Fruit fly (Drosophila melanogaster): Measurements from ENCODE around the gene grn.
A peak's percentile ranks its signal among the peaks of the same experiment; 100 is the strongest.

The grn gene

dm6 chr3R:8110198-8110642 is 71.0 kb downstream of the grn start (continued):
- TF ChIP-seq CG9609 (GFP tag; optimal IDR thresholded peaks at IDR 0.05) (peak; percentile 67), ftz-f1 (GFP tag; optimal IDR thresholded peaks at IDR 0.05) (no peak), sna (GFP tag; IDR thresholded peaks at IDR 0.05; ENCODE audit: partially characterized antibody) (no peak), Trl (optimal IDR thresholded peaks at IDR 0.05) (no peak), Trl (GFP tag; optimal IDR thresholded peaks at IDR 0.05) (peak; percentile 58), H15 (GFP tag; IDR thresholded peaks at IDR 0.05) (peak; percentile 60; the same call in 1 of the 3 replicates), sens-2 (GFP tag; IDR thresholded peaks at IDR 0.05) (0 out of 2 replicates have a peak, but pooled peaks have one; percentile 13), CG11560 (tag; IDR thresholded peaks at IDR 0.05) (0 out of 3 replicates have a peak, but pooled peaks have one; percentile 37), MBD-R2 (GFP tag; IDR thresholded peaks at IDR 0.05) (peak; percentile 29; the same call in 1 of the 2 replicates), Ada2b (GFP tag; IDR thresholded peaks at IDR 0.05) (peak; percentile 63), CG17612 (GFP tag; IDR thresholded peaks at IDR 0.05) (0 out of 2 replicates have a peak, but pooled peaks have one; percentile 11), Sox102F (GFP tag; optimal IDR thresholded peaks at IDR 0.05) (peak; percentile 79), CG5245 (GFP tag; optimal IDR thresholded peaks at IDR 0.05) (peak; percentile 56), CG17802 (tag; optimal IDR thresholded peaks at IDR 0.05) (peak; percentile 30), CG8359 (GFP tag; optimal IDR thresholded peaks at IDR 0.05; ENCODE audit: borderline replicate concordance) (no peak), CG10274 (GFP tag; optimal IDR thresholded peaks at IDR 0.05) (no peak), bigmax (GFP tag; optimal IDR thresholded peaks at IDR 0.05) (no peak), gem (tag; optimal IDR thresholded peaks at IDR 0.05) (peak; percentile 78), CG33213 (GFP tag; optimal IDR thresholded peaks at IDR 0.05) (no peak), HLHmδ (GFP tag; optimal IDR thresholded peaks at IDR 0.05) (no peak), CG12155 (GFP tag; optimal IDR thresholded peaks at IDR 0.05) (peak; percentile 7), CG10959 (GFP tag; IDR thresholded peaks at IDR 0.05) (0 out of 2 replicates have a peak, but pooled peaks have one; percentile 20), CG31224 (GFP tag; IDR thresholded peaks at IDR 0.05) (no peak), CG15601 (tag; optimal IDR thresholded peaks at IDR 0.05) (peak; percentile 40), salm (tag; optimal IDR thresholded peaks at IDR 0.05) (no peak), CG7556 (GFP tag; optimal IDR thresholded peaks at IDR 0.05) (peak; percentile 62), wdn (GFP tag; IDR thresholded peaks at IDR 0.05) (peak; percentile 37; the same call in 1 of the 2 replicates), CG7372 (GFP tag; IDR thresholded peaks at IDR 0.05) (peak; percentile 54; the same call in 1 of the 2 replicates), CG4854 (GFP tag; optimal IDR thresholded peaks at IDR 0.05) (no peak), jumu (GFP tag; optimal IDR thresholded peaks at IDR 0.05) (peak; percentile 59), CG11247 (GFP tag; IDR thresholded peaks at IDR 0.05) (peak; percentile 49; the same call in 1 of the 2 replicates), Ets97D (GFP tag; optimal IDR thresholded peaks at IDR 0.05) (peak; percentile 5), CG30403 (GFP tag; optimal IDR thresholded peaks at IDR 0.05) (peak; percentile 62), Fer2 (tag; optimal IDR thresholded peaks at IDR 0.05) (no peak), CG16813 (GFP tag; IDR thresholded peaks at IDR 0.05; ENCODE audit: partially characterized antibody) (no peak), CG8924 (tag; optimal IDR thresholded peaks at IDR 0.05) (peak; percentile 50), mirr (GFP tag; optimal IDR thresholded peaks at IDR 0.05) (no peak), chn (GFP tag; optimal IDR thresholded peaks at IDR 0.05) (peak; percentile 43), CG18476 (GFP tag; optimal IDR thresholded peaks at IDR 0.05) (peak; percentile 7), CG8388 (GFP tag; optimal IDR thresholded peaks at IDR 0.05) (peak; percentile 55), CG14965 (GFP tag; optimal IDR thresholded peaks at IDR 0.05; ENCODE audit: borderline replicate concordance) (no peak), CG10654 (GFP tag; optimal IDR thresholded peaks at IDR 0.05) (peak; percentile 3), CkIIα-i1 (GFP tag; IDR thresholded peaks at IDR 0.05) (no peak), al (GFP tag; IDR thresholded peaks at IDR 0.05) (no peak), CG12391 (tag; optimal IDR thresholded peaks at IDR 0.05) (peak; percentile 57), gcm2 (GFP tag; optimal IDR thresholded peaks at IDR 0.05) (no peak), nau (GFP tag; optimal IDR thresholded peaks at IDR 0.05) (no peak), unpg (GFP tag; optimal IDR thresholded peaks at IDR 0.05) (peak; percentile 75), CG15479 (GFP tag; optimal IDR thresholded peaks at IDR 0.05) (no peak), kni (GFP tag; optimal IDR thresholded peaks at IDR 0.05) (no peak), grau (tag; optimal IDR thresholded peaks at IDR 0.05) (peak; percentile 65)

Measured in whole organism, embryonic.